Worm (Caenorhabditis elegans) whole organism, midembryonic: ENCODE data around the gene wapl-1.

Experiments
- T22C8.4 ChIP-seq: fragments of 200-800 bp; sonication (Bioruptor generic); IDR thresholded peaks from 2 replicates; pipeline ENCODE4 v1.3.6; 2022; ENCODE audit warnings: missing genetic modification characterization, missing compliant biosample characterization
- cog-1 ChIP-seq: sonication (generic microtip); optimal IDR thresholded peaks from 2 replicates; lab custom pipeline; 2016; ENCODE audit warnings: missing genetic modification characterization, missing compliant biosample characterization
- flt-1 ChIP-seq: fragments of 200-800 bp; sonication (Bioruptor generic); IDR thresholded peaks from 2 replicates; pipeline ENCODE4 v1.3.6; 2022; ENCODE audit warnings: missing genetic modification characterization, missing compliant biosample characterization
- klf-2 ChIP-seq: fragments of 200-800 bp; sonication (Bioruptor generic); conservative IDR thresholded peaks from 2 replicates; pipeline ENCODE4 v1.3.6; 2022; ENCODE audit warnings: missing genetic modification reagents, missing genetic modification characterization, missing compliant biosample characterization
- med-1 ChIP-seq: sonication (generic microtip); optimal IDR thresholded peaks from 2 replicates; lab custom pipeline; 2017; ENCODE audit warnings: missing genetic modification characterization, mild to moderate bottlenecking, missing compliant biosample characterization, antibody characterized with exemption, missing genetic modification reagents; ENCODE audit not compliant: insufficient read depth
- ref-1 ChIP-seq: fragments of 200-800 bp; sonication (Bioruptor generic); conservative IDR thresholded peaks from 2 replicates; pipeline ENCODE4 v1.3.6; 2022; ENCODE audit warnings: missing genetic modification reagents, missing genetic modification characterization, missing compliant biosample characterization
- ztf-29 ChIP-seq: fragments of 200-800 bp; sonication (Bioruptor generic); IDR thresholded peaks from 2 replicates; pipeline ENCODE4 v1.3.6; 2022; ENCODE audit warnings: missing genetic modification reagents, missing genetic modification characterization, missing compliant biosample characterization

DNA sequence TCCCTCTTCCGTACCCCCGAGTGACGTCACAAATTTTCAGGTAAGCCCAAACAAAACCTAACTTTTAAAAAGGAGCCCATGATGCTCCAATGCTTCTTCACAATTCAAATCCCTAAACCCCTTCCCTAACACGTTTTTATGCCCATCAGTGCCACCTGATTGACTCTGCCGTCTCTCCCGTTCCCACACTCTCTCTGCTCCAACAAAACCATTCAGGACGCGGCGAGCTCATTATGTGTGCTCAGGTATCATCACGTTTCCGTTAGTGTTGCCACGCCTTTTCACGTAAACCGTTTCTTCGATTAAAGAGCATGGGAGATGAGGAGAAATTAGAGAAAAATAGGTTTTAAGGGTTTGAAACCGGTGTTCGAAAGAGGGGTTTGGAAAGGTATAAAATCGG is 17.6 kb upstream of the wapl-1 start, which contains the start of gene M01H9.2:
- no peak for TF ChIP-seq flt-1 (GFP tag; lab: Robert Waterston, UW)
- no peak for TF ChIP-seq T22C8.4
- no peak for TF ChIP-seq med-1
- TF ChIP-seq cog-1 (tag; lab: Kevin White, UChicago) = no peak
- TF ChIP-seq klf-2 (GFP tag; lab: Robert Waterston, UW) = no peak
- no peak for TF ChIP-seq ztf-29 (GFP tag; lab: Robert Waterston, UW)
- no peak for TF ChIP-seq ref-1 (GFP tag; lab: Robert Waterston, UW)
